Fruit fly (Drosophila melanogaster): Measurements from ENCODE around the gene CG4928.

The CG4928 gene

dm6 chrX:16917462-16917861 lies 4.5 kb downstream of the CG4928 start (continued):
- no peak for TF ChIP-seq CG8290 (GFP tag; optimal IDR thresholded peaks at IDR 0.05)
- TF ChIP-seq CG8290 (tag; optimal IDR thresholded peaks at IDR 0.05): peak in 1 of 2 experiments; percentile 30
- TF ChIP-seq Nf-YB (GFP tag; optimal IDR thresholded peaks at IDR 0.05): no peak
- TF ChIP-seq chn (GFP tag; optimal IDR thresholded peaks at IDR 0.05): no peak
- TF ChIP-seq NC2α (GFP tag; optimal IDR thresholded peaks at IDR 0.05): no peak
- no peak for TF ChIP-seq bigmax (GFP tag; optimal IDR thresholded peaks at IDR 0.05)
- no peak for TF ChIP-seq D (optimal IDR thresholded peaks at IDR 0.05)
- TF ChIP-seq D (GFP tag; optimal IDR thresholded peaks at IDR 0.05): no peak
- TF ChIP-seq Optix (GFP tag; IDR thresholded peaks at IDR 0.05): no peak
- no peak for TF ChIP-seq CG1529 (GFP tag; optimal IDR thresholded peaks at IDR 0.05)
- TF ChIP-seq Rfx (GFP tag; IDR thresholded peaks at IDR 0.05): 0 out of 2 replicates have a peak, but pooled peaks have one; percentile 20
- TF ChIP-seq Mrtf (GFP tag; IDR thresholded peaks at IDR 0.05): no peak
- no peak for TF ChIP-seq CG11696 (GFP tag; IDR thresholded peaks at IDR 0.05)
- no peak for TF ChIP-seq kah (GFP tag; optimal IDR thresholded peaks at IDR 0.05)
- TF ChIP-seq unpg (GFP tag; optimal IDR thresholded peaks at IDR 0.05): no peak
- TF ChIP-seq CG3281 (GFP tag; optimal IDR thresholded peaks at IDR 0.05): peak; percentile 7
- TF ChIP-seq CG18599 (GFP tag; optimal IDR thresholded peaks at IDR 0.05): peak; percentile 16
- TF ChIP-seq emc (GFP tag; optimal IDR thresholded peaks at IDR 0.05): no peak
- no peak for TF ChIP-seq crc (GFP tag; optimal IDR thresholded peaks at IDR 0.05)
- no peak for TF ChIP-seq kay (GFP tag; optimal IDR thresholded peaks at IDR 0.05)
- TF ChIP-seq CG1024 (GFP tag; IDR thresholded peaks at IDR 0.05): no peak
- TF ChIP-seq danr (GFP tag; IDR thresholded peaks at IDR 0.05): peak; percentile 8; the same call in 1 of the 2 replicates
- TF ChIP-seq CG11398 (GFP tag; optimal IDR thresholded peaks at IDR 0.05): no peak
- TF ChIP-seq Camta (GFP tag; optimal IDR thresholded peaks at IDR 0.05): no peak
- TF ChIP-seq CG7987 (GFP tag; optimal IDR thresholded peaks at IDR 0.05): no peak
- TF ChIP-seq Tbp (GFP tag; optimal IDR thresholded peaks at IDR 0.05): no peak
- TF ChIP-seq CrebB (tag; optimal IDR thresholded peaks at IDR 0.05): no peak
- TF ChIP-seq CG30403 (GFP tag; optimal IDR thresholded peaks at IDR 0.05): no peak
- TF ChIP-seq sens-2 (GFP tag; IDR thresholded peaks at IDR 0.05): no peak
- no peak for TF ChIP-seq trh (GFP tag; optimal IDR thresholded peaks at IDR 0.05)

DNA sequence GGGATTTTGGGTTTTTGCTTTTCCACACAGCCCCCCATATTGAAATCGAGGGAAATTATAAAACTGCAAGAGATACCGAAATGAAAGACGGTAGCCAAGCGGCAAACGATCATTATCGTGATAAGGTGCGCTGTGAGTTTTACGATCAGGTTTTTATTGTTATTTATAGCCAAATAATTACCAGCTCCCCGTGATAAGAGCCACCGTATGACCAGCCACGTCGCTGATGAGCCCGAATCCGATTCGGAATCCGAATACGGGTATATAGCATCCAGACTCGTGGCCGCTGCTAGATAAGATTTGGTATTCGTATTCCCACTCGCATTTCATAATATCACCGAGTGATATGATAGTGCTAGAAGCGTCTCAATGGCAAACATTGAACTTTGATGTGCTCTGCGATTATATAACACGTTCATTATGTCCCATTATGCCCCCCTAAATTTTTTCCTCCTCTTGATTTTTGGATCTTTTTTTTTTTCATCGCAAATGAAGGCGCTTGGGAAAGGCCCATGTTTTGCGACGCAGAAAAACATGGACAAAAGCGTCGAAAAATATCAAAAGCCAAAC lies 5.9 kb downstream of the CG4928 start:
- no peak for TF ChIP-seq HLH4C (GFP tag; IDR thresholded peaks at IDR 0.05; ENCODE audit: partially characterized antibody)
- no peak for TF ChIP-seq CG31388 (GFP tag; optimal IDR thresholded peaks at IDR 0.05)
- TF ChIP-seq CG10979 (tag; optimal IDR thresholded peaks at IDR 0.05): no peak
- TF ChIP-seq schlank (tag; optimal IDR thresholded peaks at IDR 0.05): no peak
- TF ChIP-seq Dip2 (GFP tag; IDR thresholded peaks at IDR 0.05): no peak
- peak; percentile 2 for TF ChIP-seq CG2678 (tag; optimal IDR thresholded peaks at IDR 0.05)
- no peak for TF ChIP-seq CG14965 (GFP tag; optimal IDR thresholded peaks at IDR 0.05; ENCODE audit: borderline replicate concordance)
- TF ChIP-seq Dip3 (GFP tag; optimal IDR thresholded peaks at IDR 0.05): no peak
- no peak for TF ChIP-seq Spps (tag; optimal IDR thresholded peaks at IDR 0.05)
- no peak for TF ChIP-seq chif (GFP tag; optimal IDR thresholded peaks at IDR 0.05)
- TF ChIP-seq lilli (GFP tag; optimal IDR thresholded peaks at IDR 0.05): no peak
- no peak for TF ChIP-seq Opbp (GFP tag; IDR thresholded peaks at IDR 0.05; ENCODE audit: partially characterized antibody)
- peak; percentile 17 for TF ChIP-seq CG12769 (tag; optimal IDR thresholded peaks at IDR 0.05)
- TF ChIP-seq CG4617 (GFP tag; optimal IDR thresholded peaks at IDR 0.05; ENCODE audit: borderline replicate concordance): no peak
- no peak for TF ChIP-seq Hsf (GFP tag; optimal IDR thresholded peaks at IDR 0.05)
- TF ChIP-seq CG17359 (tag; optimal IDR thresholded peaks at IDR 0.05): no peak
- TF ChIP-seq Atf3 (GFP tag; optimal IDR thresholded peaks at IDR 0.05): no peak
- TF ChIP-seq Fer1 (GFP tag; optimal IDR thresholded peaks at IDR 0.05): no peak
- TF ChIP-seq YL-1 (GFP tag; optimal IDR thresholded peaks at IDR 0.05): no peak
- no peak for TF ChIP-seq CG9876 (GFP tag; optimal IDR thresholded peaks at IDR 0.05)
- TF ChIP-seq CG5180 (GFP tag; optimal IDR thresholded peaks at IDR 0.05): no peak
- no peak for TF ChIP-seq klu (GFP tag; IDR thresholded peaks at IDR 0.05)
- peak in 1 of 2 experiments; percentile 92 for TF ChIP-seq Pdp1 (GFP tag; optimal IDR thresholded peaks at IDR 0.05)
